Fruit fly (Drosophila melanogaster) Kc167 (cell line): ENCODE results near the gene bdwf.

Experiments
- Myc ChIP-seq: fragments of >200 bp; optimal IDR thresholded peaks from 2 replicates; lab custom pipeline; 2017; ENCODE audit warnings: missing external identifiers
- h ChIP-seq: fragments of >200 bp; optimal IDR thresholded peaks from 3 replicates; lab custom pipeline; 2018; ENCODE audit warnings: missing external identifiers
- insv ChIP-seq: fragments of >200 bp; optimal IDR thresholded peaks from 3 replicates; lab custom pipeline; 2018; ENCODE audit warnings: missing external identifiers
- psq ChIP-seq: fragments of >200 bp; optimal IDR thresholded peaks from 2 replicates; lab custom pipeline; 2017; ENCODE audit warnings: missing external identifiers
- ttk ChIP-seq: sonication (Bioruptor generic); optimal IDR thresholded peaks from 2 replicates; lab custom pipeline; 2017; ENCODE audit warnings: missing external identifiers

dm6 chr3R:17060809-17061394 lies 18.0 kb upstream of the bdwf start:
- no peak for TF ChIP-seq psq
- no peak for TF ChIP-seq ttk (lab: Kevin White, UChicago)
- no peak for TF ChIP-seq h (lab: Kevin White, UChicago)
- no peak for TF ChIP-seq Myc (lab: Kevin White, UChicago)
- no peak for TF ChIP-seq insv (lab: Kevin White, UChicago)
